Fruit fly (Drosophila melanogaster): ENCODE data around the gene ATPsynE.

Gene ATPsynE

DNA sequence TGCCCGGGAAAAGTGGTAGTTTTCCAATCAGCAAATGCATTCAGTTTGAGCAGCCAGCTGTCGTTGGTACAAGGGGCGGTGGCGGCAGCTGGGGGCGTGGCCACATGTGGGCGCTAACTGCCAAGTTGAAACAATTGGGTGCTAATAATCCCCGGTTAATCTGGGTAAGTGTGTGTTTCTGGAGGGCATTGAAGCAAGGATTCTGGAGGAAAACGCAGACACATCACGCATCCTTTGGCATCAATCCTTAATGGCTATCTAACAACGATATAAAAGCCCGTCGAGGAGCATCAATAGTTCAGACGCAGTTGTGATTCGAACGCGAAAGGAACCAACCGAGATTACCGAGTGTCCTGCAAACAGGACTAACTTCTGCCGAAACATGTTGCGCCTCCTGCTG, 12.2 kb upstream of the ATPsynE start, which contains the start of gene Crz:
TSS of gene Crz (plus strand) at position 301 of the 400 bp plus-strand sequence.
- TF ChIP-seq CG17806 (tag; optimal IDR thresholded peaks at IDR 0.05): no peak
- TF ChIP-seq Pif1B (GFP tag; optimal IDR thresholded peaks at IDR 0.05): no peak
- no peak for TF ChIP-seq CG12605 (GFP tag; IDR thresholded peaks at IDR 0.05)
- TF ChIP-seq Pif1A (GFP tag; optimal IDR thresholded peaks at IDR 0.05): no peak
- no peak for TF ChIP-seq EcR (GFP tag; optimal IDR thresholded peaks at IDR 0.05)
- no peak for TF ChIP-seq CG8159 (tag; optimal IDR thresholded peaks at IDR 0.05)
- no peak for TF ChIP-seq D1 (tag; optimal IDR thresholded peaks at IDR 0.05)
- no peak for TF ChIP-seq CG4496 (GFP tag; IDR thresholded peaks at IDR 0.05)
- no peak for TF ChIP-seq CG13204 (GFP tag; optimal IDR thresholded peaks at IDR 0.05)
- no peak for TF ChIP-seq CG34367 (tag; optimal IDR thresholded peaks at IDR 0.05)
- no peak for TF ChIP-seq CG14655 (GFP tag; optimal IDR thresholded peaks at IDR 0.05)
- TF ChIP-seq CG8301 (tag; optimal IDR thresholded peaks at IDR 0.05): no peak
- TF ChIP-seq CG15710 (tag; optimal IDR thresholded peaks at IDR 0.05): no peak
- no peak for TF ChIP-seq CG10348 (GFP tag; IDR thresholded peaks at IDR 0.05)
- no peak for TF ChIP-seq Snoo (tag; optimal IDR thresholded peaks at IDR 0.05)
- TF ChIP-seq Ets98B (GFP tag; IDR thresholded peaks at IDR 0.05): no peak
- no peak for TF ChIP-seq CG9948 (tag; optimal IDR thresholded peaks at IDR 0.05)

DNA sequence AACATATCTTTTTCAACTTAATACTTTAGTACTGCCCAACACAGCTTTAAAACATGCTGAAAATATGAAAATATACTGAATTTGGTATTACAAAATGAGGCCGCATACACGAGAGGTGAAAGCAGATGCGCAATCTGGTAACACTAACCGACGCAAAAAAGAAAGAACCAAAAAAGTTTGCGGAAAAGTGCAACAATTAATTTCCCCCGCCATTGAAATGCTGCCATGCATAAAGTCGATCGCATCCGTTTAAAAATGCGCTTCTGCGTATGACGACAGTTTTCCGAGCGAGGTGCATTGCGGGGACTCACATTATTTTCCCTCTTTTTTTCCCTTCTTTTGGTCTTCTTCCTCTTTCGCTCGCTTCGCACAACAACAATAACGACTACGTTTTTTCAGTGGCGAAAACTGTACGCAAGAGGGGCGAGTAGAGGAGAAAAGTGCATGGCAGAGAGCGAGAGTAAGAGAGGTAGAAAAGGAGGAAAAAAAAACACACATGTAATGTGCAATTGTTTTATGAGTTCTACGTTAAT, 10.8 kb upstream of the ATPsynE start, which contains the start of gene Set8:
TSS of gene Set8 (plus strand) at position 127 of the 533 bp plus-strand sequence.
- TF ChIP-seq CG12605 (GFP tag; IDR thresholded peaks at IDR 0.05) (peak; percentile 69), CG13204 (GFP tag; optimal IDR thresholded peaks at IDR 0.05) (no peak), Ets98B (GFP tag; IDR thresholded peaks at IDR 0.05) (peak; percentile 59), Pif1A (GFP tag; optimal IDR thresholded peaks at IDR 0.05) (no peak), rn (GFP tag; IDR thresholded peaks at IDR 0.05) (peak; percentile 44; the same call in 1 of the 2 replicates), CG32121 (GFP tag; IDR thresholded peaks at IDR 0.05) (no peak), Snoo (tag; optimal IDR thresholded peaks at IDR 0.05) (no peak), EcR (GFP tag; optimal IDR thresholded peaks at IDR 0.05) (no peak), Pif1B (GFP tag; optimal IDR thresholded peaks at IDR 0.05) (no peak), CG4496 (GFP tag; IDR thresholded peaks at IDR 0.05) (peak; percentile 58), D1 (tag; optimal IDR thresholded peaks at IDR 0.05) (no peak), CG17806 (tag; optimal IDR thresholded peaks at IDR 0.05) (no peak), CG9948 (tag; optimal IDR thresholded peaks at IDR 0.05) (no peak), fd96Ca (GFP tag; IDR thresholded peaks at IDR 0.05) (0 out of 3 replicates have a peak, but pooled peaks have one; percentile 55), CG8159 (tag; optimal IDR thresholded peaks at IDR 0.05) (no peak), CG10348 (GFP tag; IDR thresholded peaks at IDR 0.05) (no peak), CG14655 (GFP tag; optimal IDR thresholded peaks at IDR 0.05) (no peak), CG15710 (tag; optimal IDR thresholded peaks at IDR 0.05) (peak; percentile 47), CG34367 (tag; optimal IDR thresholded peaks at IDR 0.05) (peak; percentile 36), CG8301 (tag; optimal IDR thresholded peaks at IDR 0.05) (no peak), gl (tag; optimal IDR thresholded peaks at IDR 0.05) (peak; percentile 66)

DNA sequence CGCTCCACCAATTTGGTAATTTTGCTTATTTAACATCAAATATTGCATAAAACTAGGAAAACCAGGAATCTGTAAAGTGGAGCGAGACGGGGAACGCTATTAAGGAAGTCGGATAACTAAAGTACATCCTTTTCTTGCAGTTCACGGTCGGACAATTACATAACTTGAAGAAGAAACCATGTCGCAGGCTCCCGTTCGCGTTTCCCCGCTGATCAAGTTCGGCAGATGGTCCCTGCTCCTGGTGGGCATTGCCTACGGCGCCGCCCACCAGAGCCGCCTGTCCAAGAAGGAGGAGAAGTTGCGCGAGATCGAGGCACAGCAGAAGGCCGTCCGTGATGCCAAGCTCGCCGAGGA, 343 bp downstream of the ATPsynE start:
- TF ChIP-seq CG32121 (GFP tag; IDR thresholded peaks at IDR 0.05) (no peak), gl (tag; optimal IDR thresholded peaks at IDR 0.05) (no peak), Pif1A (GFP tag; optimal IDR thresholded peaks at IDR 0.05) (no peak), rn (GFP tag; IDR thresholded peaks at IDR 0.05) (no peak), CG15710 (tag; optimal IDR thresholded peaks at IDR 0.05) (no peak), fd96Ca (GFP tag; IDR thresholded peaks at IDR 0.05) (no peak), CG8159 (tag; optimal IDR thresholded peaks at IDR 0.05) (no peak), CG14655 (GFP tag; optimal IDR thresholded peaks at IDR 0.05) (no peak), Snoo (tag; optimal IDR thresholded peaks at IDR 0.05) (no peak), CG9948 (tag; optimal IDR thresholded peaks at IDR 0.05) (no peak), Pif1B (GFP tag; optimal IDR thresholded peaks at IDR 0.05) (no peak), EcR (GFP tag; optimal IDR thresholded peaks at IDR 0.05) (no peak), D1 (tag; optimal IDR thresholded peaks at IDR 0.05) (no peak), CG10348 (GFP tag; IDR thresholded peaks at IDR 0.05) (no peak), CG8301 (tag; optimal IDR thresholded peaks at IDR 0.05) (no peak), CG34367 (tag; optimal IDR thresholded peaks at IDR 0.05) (no peak), CG13204 (GFP tag; optimal IDR thresholded peaks at IDR 0.05) (no peak), Ets98B (GFP tag; IDR thresholded peaks at IDR 0.05) (no peak), CG17806 (tag; optimal IDR thresholded peaks at IDR 0.05) (no peak), CG4496 (GFP tag; IDR thresholded peaks at IDR 0.05) (no peak)

DNA sequence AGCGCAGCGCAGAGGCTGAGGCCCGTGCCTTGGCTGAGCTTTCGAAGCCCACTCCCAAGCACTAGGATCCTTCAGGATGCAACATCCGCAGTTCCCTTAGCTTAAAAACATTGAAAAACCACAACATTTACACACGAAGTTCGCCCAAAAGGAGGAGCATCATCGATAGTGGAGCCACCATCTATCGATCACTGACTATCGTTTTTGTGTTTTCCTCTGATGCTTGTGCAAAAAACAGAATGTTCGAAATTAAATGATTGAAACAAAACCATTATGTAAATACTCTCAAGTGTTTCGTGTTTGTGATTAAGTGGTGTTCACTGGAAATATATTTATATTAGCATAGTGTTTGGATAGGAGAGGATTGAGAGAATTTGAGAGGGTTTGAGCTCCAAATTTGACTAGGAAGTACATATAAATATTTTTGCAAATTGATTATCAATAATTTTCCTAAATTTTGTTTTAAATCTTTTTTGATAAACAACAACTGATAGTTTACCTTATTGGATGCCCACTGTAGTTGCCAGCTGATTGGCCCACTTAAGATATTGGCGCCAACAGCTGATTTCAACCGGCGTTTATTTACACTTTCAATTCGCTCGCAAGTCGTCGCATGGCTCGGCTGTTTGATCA, 841 bp downstream of the ATPsynE start, which contains the start of gene spn-B:
TSS of gene spn-B (plus strand) at position 580 of the 633 bp plus-strand sequence.
- TF ChIP-seq CG4496 (GFP tag; IDR thresholded peaks at IDR 0.05): peak; percentile 80
- peak; percentile 76 for TF ChIP-seq CG8301 (tag; optimal IDR thresholded peaks at IDR 0.05)
- no peak for TF ChIP-seq gl (tag; optimal IDR thresholded peaks at IDR 0.05)
- TF ChIP-seq CG34367 (tag; optimal IDR thresholded peaks at IDR 0.05): peak; percentile 67
- no peak for TF ChIP-seq CG13204 (GFP tag; optimal IDR thresholded peaks at IDR 0.05)
- peak; percentile 74 for TF ChIP-seq CG17806 (tag; optimal IDR thresholded peaks at IDR 0.05)
- TF ChIP-seq CG12605 (GFP tag; IDR thresholded peaks at IDR 0.05): peak; percentile 62
- peak; percentile 65 for TF ChIP-seq CG15710 (tag; optimal IDR thresholded peaks at IDR 0.05)
- TF ChIP-seq EcR (GFP tag; optimal IDR thresholded peaks at IDR 0.05): no peak
- TF ChIP-seq CG9948 (tag; optimal IDR thresholded peaks at IDR 0.05): peak; percentile 73
- TF ChIP-seq CG32121 (GFP tag; IDR thresholded peaks at IDR 0.05): peak; percentile 72; the same call in 1 of the 2 replicates
- TF ChIP-seq fd96Ca (GFP tag; IDR thresholded peaks at IDR 0.05): peak; percentile 56; the same call in 2 of the 3 replicates
- no peak for TF ChIP-seq D1 (tag; optimal IDR thresholded peaks at IDR 0.05)
- no peak for TF ChIP-seq CG14655 (GFP tag; optimal IDR thresholded peaks at IDR 0.05)
- peak; percentile 77 for TF ChIP-seq Ets98B (GFP tag; IDR thresholded peaks at IDR 0.05)
- TF ChIP-seq Pif1A (GFP tag; optimal IDR thresholded peaks at IDR 0.05): no peak
- no peak; the same call in 1 of the 2 replicates for TF ChIP-seq rn (GFP tag; IDR thresholded peaks at IDR 0.05)
- TF ChIP-seq CG10348 (GFP tag; IDR thresholded peaks at IDR 0.05): no peak
- TF ChIP-seq Pif1B (GFP tag; optimal IDR thresholded peaks at IDR 0.05): peak; percentile 69
- TF ChIP-seq Snoo (tag; optimal IDR thresholded peaks at IDR 0.05): peak; percentile 85
- TF ChIP-seq CG8159 (tag; optimal IDR thresholded peaks at IDR 0.05): peak; percentile 72

- no peak for TF ChIP-seq CG32121 (GFP tag; IDR thresholded peaks at IDR 0.05)
- no peak for TF ChIP-seq gl (tag; optimal IDR thresholded peaks at IDR 0.05)
Observed at dm6 chr3R:14329549-14329948, 2.8 kb downstream of the ATPsynE start.

Measured in whole organism, pupa.